Worm (Caenorhabditis elegans): ENCODE results near the gene Y11D7A.3.

The Y11D7A.3 gene

DNA sequence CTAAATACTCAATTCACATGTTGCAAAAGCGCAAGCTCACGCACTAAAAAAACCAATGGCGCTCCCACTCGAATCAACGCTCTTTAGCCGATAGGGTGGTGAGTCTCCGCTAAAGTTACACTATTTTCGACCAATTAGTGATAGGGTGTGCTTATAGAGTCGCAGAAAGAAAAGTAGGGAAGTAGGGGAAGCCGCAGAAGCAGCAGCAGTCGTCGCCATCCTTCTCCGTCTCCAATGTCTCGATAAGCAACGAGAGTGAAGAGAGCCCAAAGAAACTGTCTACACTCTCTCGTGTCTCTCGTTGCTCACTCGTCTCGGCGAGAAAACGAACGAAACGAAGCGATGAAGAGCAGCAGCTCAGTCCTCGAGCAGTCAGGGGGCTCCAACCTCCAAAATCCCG is 36.1 kb upstream of the Y11D7A.3 start (continued):
- TF ChIP-seq egl-27 (tag; optimal IDR thresholded peaks at IDR 0.05): no peak
- no peak for TF ChIP-seq nhr-41 (GFP tag; IDR thresholded peaks at IDR 0.05)
- TF ChIP-seq aha-1 (tag): peak; percentile 97
- peak; percentile 60 for TF ChIP-seq pha-4 (GFP tag; IDR thresholded peaks at IDR 0.05)
- TF ChIP-seq pha-4 (tag; optimal IDR thresholded peaks at IDR 0.05): peak; percentile 83
- peak in 1 of 2 experiments; percentile 14 for TF ChIP-seq unc-62 (GFP tag; optimal IDR thresholded peaks at IDR 0.05 in 1 of 2)
- TF ChIP-seq unc-62 (tag; optimal IDR thresholded peaks at IDR 0.05): no peak
- no peak for TF ChIP-seq mxl-3 (GFP tag; optimal IDR thresholded peaks at IDR 0.05)
- TF ChIP-seq F44E2.7 (GFP tag; IDR thresholded peaks at IDR 0.05): no peak
- no peak for TF ChIP-seq nhr-48 (tag; optimal IDR thresholded peaks at IDR 0.05)
- no peak for TF ChIP-seq lir-3 (tag; optimal IDR thresholded peaks at IDR 0.05)
- TF ChIP-seq ceh-20 (GFP tag; IDR thresholded peaks at IDR 0.05): peak; percentile 77; the same call in 1 of the 2 replicates
- TF ChIP-seq duxl-1 (tag; optimal IDR thresholded peaks at IDR 0.05; ENCODE audit: poor library complexity): peak; percentile 18
- TF ChIP-seq skn-1 (tag; optimal IDR thresholded peaks at IDR 0.05): no peak
- TF ChIP-seq lin-15B (tag; optimal IDR thresholded peaks at IDR 0.05): no peak
- TF ChIP-seq dve-1 (tag; optimal IDR thresholded peaks at IDR 0.05; ENCODE audit: insufficient read depth): peak; percentile 50
- no peak for TF ChIP-seq cey-2 (tag; optimal IDR thresholded peaks at IDR 0.05; ENCODE audit: borderline replicate concordance, insufficient read depth)
- TF ChIP-seq mep-1 (tag; optimal IDR thresholded peaks at IDR 0.05): peak; percentile 56
- 0 out of 2 replicates have a peak, but pooled peaks have one; percentile 30 for TF ChIP-seq php-3 (GFP tag; IDR thresholded peaks at IDR 0.05)

DNA sequence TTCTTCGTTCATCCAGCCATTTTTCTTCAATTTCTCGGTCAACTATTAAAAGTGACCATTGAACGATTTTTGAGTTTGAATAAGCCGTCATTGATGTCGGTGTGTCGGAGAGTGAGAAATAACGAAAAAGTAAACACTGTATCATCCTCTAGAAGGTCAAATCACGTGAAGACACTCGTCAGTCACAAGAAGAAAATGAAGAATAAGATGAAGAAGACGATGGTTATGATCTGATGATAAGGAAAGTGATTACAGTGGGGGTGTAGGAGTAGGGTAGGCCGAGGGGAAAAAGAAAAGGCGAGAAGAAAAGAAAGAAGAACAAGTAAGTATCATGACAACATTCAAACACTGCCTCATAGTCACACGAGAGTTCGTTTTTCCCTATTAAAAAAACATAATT is 34.8 kb upstream of the Y11D7A.3 start:
- TF ChIP-seq arid-1 (GFP tag; conservative IDR thresholded peaks at IDR 0.05) (0 out of 2 replicates have a peak, but pooled peaks have one; percentile 3), F44E2.7 (GFP tag; IDR thresholded peaks at IDR 0.05) (no peak), daf-8 (GFP tag; IDR thresholded peaks at IDR 0.05) (no peak), madf-9 (GFP tag; conservative IDR thresholded peaks at IDR 0.05) (no peak), ctbp-1 (GFP tag; IDR thresholded peaks at IDR 0.05) (no peak), pqm-1 (tag; optimal IDR thresholded peaks at IDR 0.05) (peak; percentile 31), Y105C5A.15 (GFP tag; IDR thresholded peaks at IDR 0.05) (no peak), lsy-2 (tag; optimal IDR thresholded peaks at IDR 0.05) (peak; percentile 44 to 58), tra-1 (GFP tag; IDR thresholded peaks at IDR 0.05) (0 out of 2 replicates have a peak, but pooled peaks have one; percentile 49), egl-43 (GFP tag; IDR thresholded peaks at IDR 0.05) (no peak), zfp-3 (GFP tag; conservative IDR thresholded peaks at IDR 0.05) (0 out of 2 replicates have a peak, but pooled peaks have one; percentile 34), lin-38 (GFP tag; IDR thresholded peaks at IDR 0.05) (no peak; the same call in 1 of the 2 replicates), fos-1 (tag; optimal IDR thresholded peaks at IDR 0.05) (peak; percentile 34), lin-15B (tag; optimal IDR thresholded peaks at IDR 0.05) (no peak), dmd-9 (GFP tag; IDR thresholded peaks at IDR 0.05) (no peak), lir-3 (tag; optimal IDR thresholded peaks at IDR 0.05) (no peak), ztf-11 (tag; optimal IDR thresholded peaks at IDR 0.05) (no peak), spr-3 (GFP tag; optimal IDR thresholded peaks at IDR 0.05) (no peak), zag-1 (tag; optimal IDR thresholded peaks at IDR 0.05) (no peak), skn-1 (tag; optimal IDR thresholded peaks at IDR 0.05) (no peak), unc-130 (GFP tag; optimal IDR thresholded peaks at IDR 0.05) (no peak), ceh-62 (tag; optimal IDR thresholded peaks at IDR 0.05) (no peak), F49E8.2 (tag; optimal IDR thresholded peaks at IDR 0.05; ENCODE audit: borderline replicate concordance) (no peak), T20F7.1 (GFP tag; optimal IDR thresholded peaks at IDR 0.05) (no peak), nhr-77 (tag; optimal IDR thresholded peaks at IDR 0.05) (peak; percentile 75), hlh-30 (tag; optimal IDR thresholded peaks at IDR 0.05; ENCODE audit: insufficient read depth) (peak; percentile 97), T26A8.4 (GFP tag; IDR thresholded peaks at IDR 0.05) (no peak), saeg-2 (GFP tag; IDR thresholded peaks at IDR 0.05) (no peak), duxl-1 (tag; optimal IDR thresholded peaks at IDR 0.05; ENCODE audit: poor library complexity) (no peak), lim-7 (GFP tag; IDR thresholded peaks at IDR 0.05) (no peak), dmd-8 (GFP tag; IDR thresholded peaks at IDR 0.05) (no peak), zfp-2 (tag; optimal IDR thresholded peaks at IDR 0.05) (no peak), ZK337.2 (GFP tag; IDR thresholded peaks at IDR 0.05) (no peak), attf-4 (tag; optimal IDR thresholded peaks at IDR 0.05) (no peak), nhr-48 (tag; optimal IDR thresholded peaks at IDR 0.05) (peak; percentile 38), madf-5 (GFP tag; IDR thresholded peaks at IDR 0.05) (no peak), cey-2 (tag; optimal IDR thresholded peaks at IDR 0.05; ENCODE audit: borderline replicate concordance, insufficient read depth) (no peak), nhr-41 (GFP tag; IDR thresholded peaks at IDR 0.05) (no peak)

All from whole organism, L4 larva.